Worm (Caenorhabditis elegans): ENCODE data around the gene pno-1.
A peak's percentile ranks its signal among the peaks of the same experiment; 100 is the strongest.

The pno-1 gene

DNA sequence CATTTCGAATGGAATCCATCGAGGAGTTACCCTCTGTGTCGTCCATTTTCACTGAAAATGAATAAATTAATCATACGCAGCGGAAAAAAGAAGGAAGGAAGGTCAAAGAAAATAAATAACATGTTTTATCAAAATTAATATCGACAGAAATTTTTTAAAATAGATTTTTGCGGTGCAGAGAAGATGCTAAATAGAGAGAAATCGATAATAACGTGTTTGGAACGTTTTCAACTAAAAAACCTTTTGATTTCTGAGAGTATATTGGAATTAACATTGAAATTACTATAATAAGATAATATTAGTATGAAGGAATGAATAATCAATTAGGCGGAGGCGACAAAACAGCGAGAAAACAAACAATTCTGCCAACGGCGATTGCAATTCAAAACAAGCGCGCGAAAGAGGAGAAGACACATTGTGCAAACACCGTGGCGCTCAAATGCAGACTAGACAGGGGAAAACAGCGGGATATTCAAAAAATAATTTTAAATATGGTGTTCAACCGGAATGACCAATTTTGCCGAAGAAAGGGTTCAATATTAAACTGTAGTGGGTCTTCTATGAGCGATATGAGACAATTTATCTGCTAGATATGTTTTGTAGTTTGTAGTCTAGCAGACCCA lies 26.2 kb downstream of the pno-1 start, which contains the start of gene wee-1.3 (continued):
- TF ChIP-seq mcd-1 (GFP tag; IDR thresholded peaks at IDR 0.05) (peak; percentile 76), F57C9.4 (tag; optimal IDR thresholded peaks at IDR 0.05) (no peak), rcor-1 (GFP tag; IDR thresholded peaks at IDR 0.05) (no peak), egl-18 (GFP tag; IDR thresholded peaks at IDR 0.05) (no peak), cebp-1 (GFP tag; IDR thresholded peaks at IDR 0.05) (no peak), cebp-1 (tag; optimal IDR thresholded peaks at IDR 0.05) (peak; percentile 56), D2030.7 (GFP tag; IDR thresholded peaks at IDR 0.05) (0 out of 2 replicates have a peak, but pooled peaks have one; percentile 33), zim-3 (tag; optimal IDR thresholded peaks at IDR 0.05) (no peak), rec-8 (tag; optimal IDR thresholded peaks at IDR 0.05) (no peak), lin-40 (tag; optimal IDR thresholded peaks at IDR 0.05) (peak; percentile 52), nfya-1 (tag; optimal IDR thresholded peaks at IDR 0.05; ENCODE audit: borderline replicate concordance, insufficient read depth) (no peak), B0261.1 (tag; optimal IDR thresholded peaks at IDR 0.05) (no peak), ceh-40 (GFP tag; IDR thresholded peaks at IDR 0.05) (no peak), unc-62 (GFP tag; optimal IDR thresholded peaks at IDR 0.05) (no peak), F39B2.1 (GFP tag; IDR thresholded peaks at IDR 0.05) (no peak), repo-1 (tag; optimal IDR thresholded peaks at IDR 0.05) (no peak), ceh-100 (GFP tag; IDR thresholded peaks at IDR 0.05) (peak; percentile 22; the same call in 1 of the 2 replicates), madf-10 (tag; optimal IDR thresholded peaks at IDR 0.05) (no peak), snpc-3.4 (tag; optimal IDR thresholded peaks at IDR 0.05) (no peak), ztf-18 (tag; optimal IDR thresholded peaks at IDR 0.05) (no peak), ceh-27 (GFP tag; optimal IDR thresholded peaks at IDR 0.05) (peak; percentile 48), snpc-1.1 (tag; optimal IDR thresholded peaks at IDR 0.05; ENCODE audit: insufficient read depth) (no peak), K11D2.4 (GFP tag; IDR thresholded peaks at IDR 0.05) (no peak), Y53F4B.3 (GFP tag; IDR thresholded peaks at IDR 0.05) (no peak), nfyb-1 (GFP tag; IDR thresholded peaks at IDR 0.05) (peak; percentile 44; the same call in 1 of the 2 replicates), gei-17 (GFP tag; optimal IDR thresholded peaks at IDR 0.05) (no peak), ceh-91 (GFP tag; IDR thresholded peaks at IDR 0.05) (peak; percentile 48; the same call in 1 of the 2 replicates), attf-6 (GFP tag; IDR thresholded peaks at IDR 0.05) (no peak), B0336.3 (GFP tag; IDR thresholded peaks at IDR 0.05) (peak; percentile 37; the same call in 1 of the 2 replicates), C06A6.2 (GFP tag; conservative IDR thresholded peaks at IDR 0.05) (no peak)

DNA sequence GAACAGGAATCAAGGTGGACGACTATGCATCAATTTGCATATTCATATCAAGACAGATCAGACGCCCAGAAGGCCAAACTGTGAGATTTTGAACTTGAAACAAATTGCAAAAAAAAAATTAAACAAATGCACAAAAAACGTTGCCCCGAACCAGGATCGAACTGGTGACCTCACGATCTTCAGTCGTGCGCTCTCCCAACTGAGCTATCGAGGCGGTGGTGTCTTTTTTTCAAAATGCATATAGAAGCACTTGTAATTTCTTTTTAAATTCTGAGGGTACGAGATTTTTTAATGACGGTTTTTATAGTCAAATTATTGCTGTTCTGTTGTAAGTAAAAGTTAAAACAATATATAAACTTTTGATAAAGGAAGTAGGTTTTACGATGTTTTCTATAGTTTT lies 29.6 kb downstream of the pno-1 start:
- TF ChIP-seq nhr-90 (tag; optimal IDR thresholded peaks at IDR 0.05) (peak; percentile 35), dpl-1 (GFP tag; optimal IDR thresholded peaks at IDR 0.05) (peak; percentile 13), egl-44 (GFP tag; IDR thresholded peaks at IDR 0.05) (no peak), rpc-1 (optimal IDR thresholded peaks at IDR 0.05) (peak; percentile 73), rpc-1 (tag; optimal IDR thresholded peaks at IDR 0.05) (peak; percentile 94), snpc-4 (GFP tag; optimal IDR thresholded peaks at IDR 0.05) (peak; percentile 7), snpc-4 (tag; optimal IDR thresholded peaks at IDR 0.05) (peak in 2 of 4 experiments; percentile 19 to 46), him-1 (tag; optimal IDR thresholded peaks at IDR 0.05) (peak; percentile 32), snpc-1.3 (tag; optimal IDR thresholded peaks at IDR 0.05; ENCODE audit: insufficient read depth) (peak; percentile 33), lag-1 (GFP tag; IDR thresholded peaks at IDR 0.05) (no peak), nhr-80 (tag; optimal IDR thresholded peaks at IDR 0.05) (peak; percentile 4), mel-28 (tag; optimal IDR thresholded peaks at IDR 0.05; ENCODE audit: borderline replicate concordance) (no peak), dox-1 (GFP tag; IDR thresholded peaks at IDR 0.05) (no peak), sdz-38 (tag; optimal IDR thresholded peaks at IDR 0.05) (no peak), ccch-3 (GFP tag; optimal IDR thresholded peaks at IDR 0.05) (no peak), lin-40 (tag; optimal IDR thresholded peaks at IDR 0.05) (no peak), ceh-91 (GFP tag; IDR thresholded peaks at IDR 0.05) (no peak), T26A5.8 (tag; optimal IDR thresholded peaks at IDR 0.05) (no peak), Y53F4B.3 (GFP tag; IDR thresholded peaks at IDR 0.05) (peak; percentile 20; the same call in 1 of the 2 replicates), nhr-179 (tag; optimal IDR thresholded peaks at IDR 0.05) (no peak), F52B5.7 (tag; optimal IDR thresholded peaks at IDR 0.05) (no peak), let-607 (tag; optimal IDR thresholded peaks at IDR 0.05) (no peak)

All from whole organism, young adult.